Worm (Caenorhabditis elegans): ENCODE data around the gene C24H12.6.
"Not testable (repeated sequence)": the region's sequence is repeated elsewhere in the genome, so short reads cannot be mapped to it uniquely, and the experiment has no call there.

C24H12.6 gene

ce11 chrII:418782-419181 lies at the start of gene C24H12.6:
TSS of gene C24H12.6 (minus strand) at chrII:418882.
- TF ChIP-seq dao-5 (tag; optimal IDR thresholded peaks at IDR 0.05) (no peak), him-1 (tag; optimal IDR thresholded peaks at IDR 0.05) (no peak), W03F9.2 (tag; optimal IDR thresholded peaks at IDR 0.05) (no peak)

- TF ChIP-seq him-1 (tag; optimal IDR thresholded peaks at IDR 0.05), result no peak
- TF ChIP-seq W03F9.2 (tag; optimal IDR thresholded peaks at IDR 0.05), result no peak
- no peak for TF ChIP-seq dao-5 (tag; optimal IDR thresholded peaks at IDR 0.05)
Observed at ce11 chrII:467265-467664, 48.6 kb upstream of the C24H12.6 start, which contains the start of gene nfyb-1. TSS of gene nfyb-1 (minus strand) at chrII:467365.

ce11 chrII:461297-461696 lies 42.6 kb upstream of the C24H12.6 start:
- TF ChIP-seq him-1 (tag; optimal IDR thresholded peaks at IDR 0.05) (no peak), W03F9.2 (tag; optimal IDR thresholded peaks at IDR 0.05) (no peak), dao-5 (tag; optimal IDR thresholded peaks at IDR 0.05) (no peak)

- TF ChIP-seq W03F9.2 (tag; optimal IDR thresholded peaks at IDR 0.05) (no peak), dao-5 (tag; optimal IDR thresholded peaks at IDR 0.05) (no peak), him-1 (tag; optimal IDR thresholded peaks at IDR 0.05) (no peak)
Observed at ce11 chrII:460835-461234, 42.2 kb upstream of the C24H12.6 start, which contains the start of gene W10D9.3. TSS of gene W10D9.3 (minus strand) at chrII:460935.

- no peak for TF ChIP-seq him-1 (tag; optimal IDR thresholded peaks at IDR 0.05)
- no peak for TF ChIP-seq W03F9.2 (tag; optimal IDR thresholded peaks at IDR 0.05)
Observed at ce11 chrII:457790-458189, 39.1 kb upstream of the C24H12.6 start, which contains the start of gene gvd-1. TSS of gene gvd-1 (minus strand) at chrII:457890.

ce11 chrII:456371-456770 lies 37.7 kb upstream of the C24H12.6 start:
- no peak for TF ChIP-seq dao-5 (tag; optimal IDR thresholded peaks at IDR 0.05)
- TF ChIP-seq him-1 (tag; optimal IDR thresholded peaks at IDR 0.05), result no peak
- TF ChIP-seq W03F9.2 (tag; optimal IDR thresholded peaks at IDR 0.05), result no peak

ce11 chrII:454646-455045 lies 36.0 kb upstream of the C24H12.6 start, which contains the start of gene W10D9.1:
TSS of gene W10D9.1 (plus strand) at chrII:454946.
- TF ChIP-seq dao-5, him-1, W03F9.2 (tag; optimal IDR thresholded peaks at IDR 0.05): not testable (repeated sequence)

- TF ChIP-seq W03F9.2, him-1, dao-5 (tag; optimal IDR thresholded peaks at IDR 0.05): not testable (repeated sequence)
Observed at ce11 chrII:441102-441501, 22.4 kb upstream of the C24H12.6 start, which contains the start of gene C24H12.1. TSS of gene C24H12.1 (plus strand) at chrII:441402.

- TF ChIP-seq dao-5 (tag; optimal IDR thresholded peaks at IDR 0.05), result no peak
- no peak for TF ChIP-seq W03F9.2 (tag; optimal IDR thresholded peaks at IDR 0.05)
- no peak for TF ChIP-seq him-1 (tag; optimal IDR thresholded peaks at IDR 0.05)
Observed at ce11 chrII:437279-437678, 18.6 kb upstream of the C24H12.6 start.

ce11 chrII:423086-423485 lies 4.4 kb upstream of the C24H12.6 start, which contains the start of gene C24H12.8:
TSS of gene C24H12.8 (minus strand) at chrII:423186.
- TF ChIP-seq W03F9.2 (tag; optimal IDR thresholded peaks at IDR 0.05) (no peak), him-1 (tag; optimal IDR thresholded peaks at IDR 0.05) (no peak), dao-5 (tag; optimal IDR thresholded peaks at IDR 0.05) (no peak)

ce11 chrII:410832-411231 lies 7.8 kb downstream of the C24H12.6 start, which contains the start of the genes dnsn-1 and C24H12.4:
TSS of gene dnsn-1 (minus strand) at chrII:410932.
TSS of gene C24H12.4 (plus strand) at chrII:411222.
- TF ChIP-seq dao-5 (tag; optimal IDR thresholded peaks at IDR 0.05) (no peak), him-1 (tag; optimal IDR thresholded peaks at IDR 0.05) (peak; percentile 62), W03F9.2 (tag; optimal IDR thresholded peaks at IDR 0.05) (peak; percentile 92)

ce11 chrII:402435-402834 lies 16.2 kb downstream of the C24H12.6 start, which contains the start of gene clec-10:
TSS of gene clec-10 (plus strand) at chrII:402678.
- no peak for TF ChIP-seq him-1 (tag; optimal IDR thresholded peaks at IDR 0.05)
- TF ChIP-seq W03F9.2 (tag; optimal IDR thresholded peaks at IDR 0.05), result no peak
- no peak for TF ChIP-seq dao-5 (tag; optimal IDR thresholded peaks at IDR 0.05)

ce11 chrII:401211-401610 lies 17.5 kb downstream of the C24H12.6 start:
- TF ChIP-seq W03F9.2 (tag; optimal IDR thresholded peaks at IDR 0.05) (no peak), him-1 (tag; optimal IDR thresholded peaks at IDR 0.05) (peak; percentile 27), dao-5 (tag; optimal IDR thresholded peaks at IDR 0.05) (no peak)

ce11 chrII:400167-400566 lies 18.5 kb downstream of the C24H12.6 start:
- no peak for TF ChIP-seq dao-5 (tag; optimal IDR thresholded peaks at IDR 0.05)
- no peak for TF ChIP-seq him-1 (tag; optimal IDR thresholded peaks at IDR 0.05)
- TF ChIP-seq W03F9.2 (tag; optimal IDR thresholded peaks at IDR 0.05), result no peak

- TF ChIP-seq W03F9.2 (tag; optimal IDR thresholded peaks at IDR 0.05) (no peak), him-1 (tag; optimal IDR thresholded peaks at IDR 0.05) (no peak), dao-5 (tag; optimal IDR thresholded peaks at IDR 0.05) (no peak)
Observed at ce11 chrII:399321-399720, 19.4 kb downstream of the C24H12.6 start, which contains the start of gene C03H5.6. TSS of gene C03H5.6 (minus strand) at chrII:399421.

Measured in whole organism, L4/young adult.